Worm (Caenorhabditis elegans): ENCODE data around the gene C08B6.18.

ce11 chrV:10153076-10153475 is 19.1 kb upstream of the C08B6.18 start:
- TF ChIP-seq nhr-179 (tag; optimal IDR thresholded peaks at IDR 0.05) (no peak), ztf-26 (tag; optimal IDR thresholded peaks at IDR 0.05) (no peak), T26A5.8 (tag; optimal IDR thresholded peaks at IDR 0.05) (no peak), pha-4 (tag; optimal IDR thresholded peaks at IDR 0.05) (no peak), F37B4.10 (GFP tag; IDR thresholded peaks at IDR 0.05) (no peak), somi-1 (GFP tag; optimal IDR thresholded peaks at IDR 0.05) (no peak), lag-1 (GFP tag; IDR thresholded peaks at IDR 0.05) (no peak), mxl-1 (tag; optimal IDR thresholded peaks at IDR 0.05) (no peak), snpc-3.4 (tag; optimal IDR thresholded peaks at IDR 0.05) (no peak), sptf-2 (GFP tag; optimal IDR thresholded peaks at IDR 0.05) (no peak), ama-1 (optimal IDR thresholded peaks at IDR 0.05) (no peak), ama-1 (GFP tag; optimal IDR thresholded peaks at IDR 0.05) (no peak), unc-62 (GFP tag; optimal IDR thresholded peaks at IDR 0.05) (no peak), ztf-18 (tag; optimal IDR thresholded peaks at IDR 0.05) (no peak), unc-130 (GFP tag; optimal IDR thresholded peaks at IDR 0.05) (no peak)

Measured in whole organism, young adult.